Fruit fly (Drosophila melanogaster) whole organism, embryonic: ENCODE measurements around the gene dbo.

ENCODE experiments used
- CG10147 ChIP-seq: fragments of 200-800 bp; sonication (Bioruptor generic); optimal IDR thresholded peaks from 2 replicates; lab custom pipeline; 2019; ENCODE audit warnings: missing biosample characterization, mild to moderate bottlenecking, missing genetic modification characterization, moderate library complexity
- CG10267 ChIP-seq: fragments of 200-800 bp; sonication (Bioruptor generic); optimal IDR thresholded peaks from 2 replicates; lab custom pipeline; 2018; ENCODE audit warnings: missing biosample characterization, mild to moderate bottlenecking, missing genetic modification characterization, moderate library complexity
- CG11560 ChIP-seq: fragments of 200-800 bp; sonication (Bioruptor generic); IDR thresholded peaks from 3 replicates; pipeline ENCODE4 v1.3.6; 2022; ENCODE audit warnings: missing biosample characterization, missing genetic modification characterization
- CG14860 ChIP-seq: fragments of 200-800 bp; sonication (Bioruptor generic); IDR thresholded peaks from 3 replicates; pipeline ENCODE4 v1.3.6; 2022; ENCODE audit warnings: missing biosample characterization, missing genetic modification characterization; ENCODE audit not compliant: partially characterized antibody
- CG15269 ChIP-seq: fragments of 200-800 bp; sonication (Bioruptor generic); optimal IDR thresholded peaks from 2 replicates; lab custom pipeline; 2018; ENCODE audit warnings: missing biosample characterization, mild to moderate bottlenecking, missing genetic modification characterization, moderate library complexity
- CG1529 ChIP-seq: fragments of 200-800 bp; sonication (Bioruptor generic); optimal IDR thresholded peaks from 3 replicates; lab custom pipeline; 2018; ENCODE audit warnings: missing biosample characterization, missing genetic modification characterization
- CG16813 ChIP-seq: fragments of 200-800 bp; sonication (Bioruptor generic); IDR thresholded peaks from 3 replicates; pipeline ENCODE4 v1.3.6; 2022; ENCODE audit warnings: missing biosample characterization, missing genetic modification characterization; ENCODE audit not compliant: partially characterized antibody
- CG17568 ChIP-seq: fragments of 200-800 bp; sonication (Bioruptor generic); optimal IDR thresholded peaks from 2 replicates; lab custom pipeline; 2018; ENCODE audit warnings: missing biosample characterization, mild to moderate bottlenecking, missing genetic modification characterization, moderate library complexity
- CG18619 ChIP-seq: fragments of 200-800 bp; sonication (Bioruptor generic); optimal IDR thresholded peaks from 3 replicates; lab custom pipeline; 2017; ENCODE audit warnings: missing biosample characterization, mild to moderate bottlenecking, missing genetic modification characterization
- CG2129 ChIP-seq: fragments of 200-800 bp; sonication (Bioruptor generic); IDR thresholded peaks from 2 replicates; pipeline ENCODE4 v1.3.6; 2022; ENCODE audit warnings: missing biosample characterization, missing genetic modification characterization; ENCODE audit not compliant: partially characterized antibody
- CG30403 ChIP-seq: fragments of 200-800 bp; sonication (Bioruptor generic); optimal IDR thresholded peaks from 3 replicates; lab custom pipeline; 2016; ENCODE audit warnings: missing biosample characterization, missing genetic modification characterization
- CG3726 ChIP-seq: fragments of 200-800 bp; sonication (Bioruptor generic); IDR thresholded peaks from 3 replicates; pipeline ENCODE4, ENCODE4 v1.3.6; 2022; ENCODE audit warnings: missing biosample characterization, missing genetic modification characterization
- CG4282 ChIP-seq: fragments of 200-800 bp; sonication (Bioruptor generic); optimal IDR thresholded peaks from 2 replicates; lab custom pipeline; 2016; ENCODE audit warnings: missing biosample characterization, missing genetic modification characterization
- CG6854 ChIP-seq: fragments of 200-800 bp; sonication (Bioruptor generic); optimal IDR thresholded peaks from 3 replicates; lab custom pipeline; 2017; ENCODE audit warnings: missing biosample characterization, mild to moderate bottlenecking, missing genetic modification characterization
- CG7556 ChIP-seq: fragments of 200-800 bp; sonication (Bioruptor generic); optimal IDR thresholded peaks from 2 replicates; lab custom pipeline; 2017; ENCODE audit warnings: missing biosample characterization, mild to moderate bottlenecking, missing genetic modification characterization
- CG7928 ChIP-seq: fragments of 200-800 bp; sonication (Bioruptor generic); optimal IDR thresholded peaks from 2 replicates; lab custom pipeline; 2017; ENCODE audit warnings: missing biosample characterization, mild to moderate bottlenecking, missing genetic modification characterization
- CG8290 ChIP-seq, 3 experiments: fragments of 200-800 bp; sonication (Bioruptor generic); optimal IDR thresholded peaks; 2 replicates each; lab custom pipeline; 2016 to 2019; ENCODE audit warnings: missing biosample characterization in 3 of 3, missing genetic modification characterization in 3 of 3, mild to moderate bottlenecking in 2 of 3, moderate library complexity in 1 of 3
- CG8478 ChIP-seq: fragments of >200 bp; optimal IDR thresholded peaks from 2 replicates; lab custom pipeline; 2018
- Camta ChIP-seq: fragments of 200-800 bp; sonication (Bioruptor generic); optimal IDR thresholded peaks from 2 replicates; lab custom pipeline; 2016; ENCODE audit warnings: missing biosample characterization, missing genetic modification characterization
- D19A ChIP-seq: fragments of 200-800 bp; optimal IDR thresholded peaks from 3 replicates; lab custom pipeline; 2019; ENCODE audit warnings: missing biosample characterization, mild to moderate bottlenecking, missing genetic modification characterization, moderate library complexity
- D19B ChIP-seq: fragments of 200-800 bp; sonication (Bioruptor generic); optimal IDR thresholded peaks from 2 replicates; lab custom pipeline; 2017; ENCODE audit warnings: missing biosample characterization, mild to moderate bottlenecking, missing genetic modification characterization
- ERR ChIP-seq: fragments of 200-800 bp; sonication (Bioruptor generic); optimal IDR thresholded peaks from 2 replicates; lab custom pipeline; 2016; ENCODE audit warnings: missing biosample characterization, missing genetic modification characterization
- Fer3 ChIP-seq: fragments of 200-800 bp; sonication (Bioruptor generic); optimal IDR thresholded peaks from 2 replicates; lab custom pipeline; 2018; ENCODE audit warnings: missing biosample characterization, mild to moderate bottlenecking, missing genetic modification characterization, moderate library complexity
- H2.0 ChIP-seq: fragments of 200-800 bp; sonication (Bioruptor generic); IDR thresholded peaks from 2 replicates; pipeline ENCODE4 v1.3.6; 2022; ENCODE audit warnings: missing biosample characterization, missing genetic modification characterization
- HLHmδ ChIP-seq: fragments of 200-800 bp; sonication (Bioruptor generic); optimal IDR thresholded peaks from 2 replicates; lab custom pipeline; 2018; ENCODE audit warnings: missing biosample characterization, mild to moderate bottlenecking, missing genetic modification characterization, moderate library complexity
- Mes4 ChIP-seq: fragments of 200-800 bp; sonication (Bioruptor generic); optimal IDR thresholded peaks from 2 replicates; lab custom pipeline; 2016; ENCODE audit warnings: missing biosample characterization, missing genetic modification characterization
- Nf-YB ChIP-seq: fragments of 200-800 bp; sonication (Bioruptor generic); optimal IDR thresholded peaks from 3 replicates; lab custom pipeline; 2019; ENCODE audit warnings: missing biosample characterization, mild to moderate bottlenecking, missing genetic modification characterization, moderate library complexity
- Pdp1 ChIP-seq, 2 experiments: fragments of 200-800 bp; sonication (Bioruptor generic); optimal IDR thresholded peaks; 3 replicates each; lab custom pipeline; 2016; ENCODE audit warnings: missing biosample characterization in 2 of 2, missing genetic modification characterization in 2 of 2, mild to moderate bottlenecking in 1 of 2, moderate library complexity in 1 of 2
- Vsx1 ChIP-seq: fragments of 200-800 bp; sonication (Bioruptor generic); optimal IDR thresholded peaks from 2 replicates; lab custom pipeline; 2017; ENCODE audit warnings: missing biosample characterization, mild to moderate bottlenecking, missing genetic modification characterization, missing genetic modification reagents
- YL-1 ChIP-seq: fragments of 200-800 bp; sonication (Bioruptor generic); optimal IDR thresholded peaks from 3 replicates; lab custom pipeline; 2017; ENCODE audit warnings: missing biosample characterization, mild to moderate bottlenecking, missing genetic modification characterization
- bab2 ChIP-seq: fragments of 200-800 bp; sonication (Bioruptor generic); optimal IDR thresholded peaks from 2 replicates; lab custom pipeline; 2016; ENCODE audit warnings: missing biosample characterization, missing genetic modification characterization
- bigmax ChIP-seq: fragments of 200-800 bp; sonication (Bioruptor generic); optimal IDR thresholded peaks from 2 replicates; lab custom pipeline; 2018; ENCODE audit warnings: missing biosample characterization, mild to moderate bottlenecking, missing genetic modification characterization
- bsh ChIP-seq, 2 experiments: fragments of 200-800 bp; sonication (Bioruptor generic); optimal IDR thresholded peaks; 2 replicates each; lab custom pipeline; 2017 to 2018; ENCODE audit warnings: mild to moderate bottlenecking in 2 of 2, missing biosample characterization in 2 of 2, missing genetic modification characterization in 2 of 2, moderate library complexity in 1 of 2
- chn ChIP-seq: fragments of 200-800 bp; sonication (Bioruptor generic); optimal IDR thresholded peaks from 2 replicates; lab custom pipeline; 2016; ENCODE audit warnings: missing biosample characterization, missing genetic modification characterization
- fd96Cb ChIP-seq: fragments of 200-800 bp; sonication (Bioruptor generic); optimal IDR thresholded peaks from 2 replicates; lab custom pipeline; 2018; ENCODE audit warnings: missing biosample characterization, mild to moderate bottlenecking, missing genetic modification characterization, moderate library complexity
- fru ChIP-seq: fragments of >200 bp; optimal IDR thresholded peaks from 2 replicates; lab custom pipeline; 2017
- gce ChIP-seq: fragments of 200-800 bp; sonication (Bioruptor generic); IDR thresholded peaks from 3 replicates; pipeline ENCODE4 v1.3.6; 2022; ENCODE audit warnings: missing biosample characterization, missing genetic modification characterization
- gro ChIP-seq: fragments of 200-800 bp; sonication (Bioruptor generic); optimal IDR thresholded peaks from 2 replicates; lab custom pipeline; 2016; ENCODE audit warnings: missing biosample characterization, missing genetic modification characterization
- gsb-n ChIP-seq: fragments of 200-800 bp; sonication (Bioruptor generic); optimal IDR thresholded peaks from 3 replicates; lab custom pipeline; 2018; ENCODE audit warnings: missing biosample characterization, mild to moderate bottlenecking, missing genetic modification characterization
- hb ChIP-seq: fragments of 200-800 bp; sonication (Bioruptor generic); IDR thresholded peaks from 3 replicates; pipeline ENCODE4 v1.3.6; 2022; ENCODE audit warnings: missing biosample characterization, missing genetic modification characterization; ENCODE audit not compliant: partially characterized antibody
- her ChIP-seq: fragments of 200-800 bp; sonication (Bioruptor generic); optimal IDR thresholded peaks from 2 replicates; lab custom pipeline; 2016; ENCODE audit warnings: missing biosample characterization, missing genetic modification characterization
- kay ChIP-seq: fragments of 200-800 bp; sonication (Bioruptor generic); optimal IDR thresholded peaks from 2 replicates; lab custom pipeline; 2016; ENCODE audit warnings: missing biosample characterization, missing genetic modification characterization
- lov ChIP-seq, 2 experiments: fragments of 200-800 bp in 1 of 2; fragments of >200 bp in 1 of 2; sonication (Bioruptor generic) in 1 of 2; IDR thresholded peaks in 1 of 2; optimal IDR thresholded peaks in 1 of 2; 2 replicates in 1 of 2; 3 replicates in 1 of 2; pipeline versions ENCODE4 v1.3.6 to Lab custom; 2017 to 2022; ENCODE audit warnings: missing biosample characterization in 1 of 2, missing genetic modification characterization in 1 of 2
- nau ChIP-seq: fragments of 200-800 bp; sonication (Bioruptor generic); optimal IDR thresholded peaks from 3 replicates; lab custom pipeline; 2017; ENCODE audit warnings: missing biosample characterization, mild to moderate bottlenecking, missing genetic modification characterization, missing genetic modification reagents
- oc ChIP-seq: fragments of 200-800 bp; sonication (Bioruptor generic); optimal IDR thresholded peaks from 2 replicates; lab custom pipeline; 2018; ENCODE audit warnings: missing biosample characterization, mild to moderate bottlenecking, missing genetic modification characterization, moderate library complexity
- pzg ChIP-seq: fragments of 200-800 bp; sonication (Bioruptor generic); optimal IDR thresholded peaks from 3 replicates; lab custom pipeline; 2018; ENCODE audit warnings: missing biosample characterization, mild to moderate bottlenecking, missing genetic modification characterization, moderate library complexity
- repo ChIP-seq: fragments of 200-800 bp; sonication (Bioruptor generic); optimal IDR thresholded peaks from 2 replicates; lab custom pipeline; 2016; ENCODE audit warnings: missing biosample characterization, missing genetic modification characterization
- run ChIP-seq: fragments of 200-800 bp; sonication (Bioruptor generic); optimal IDR thresholded peaks from 3 replicates; lab custom pipeline; 2018; ENCODE audit warnings: missing biosample characterization, mild to moderate bottlenecking, missing genetic modification characterization
- shn ChIP-seq: fragments of 200-800 bp; sonication (Bioruptor generic); optimal IDR thresholded peaks from 3 replicates; lab custom pipeline; 2016; ENCODE audit warnings: missing biosample characterization, missing genetic modification characterization
- zfh2 ChIP-seq: fragments of 200-800 bp; sonication (Bioruptor generic); optimal IDR thresholded peaks from 2 replicates; lab custom pipeline; 2016; ENCODE audit warnings: missing biosample characterization, missing genetic modification characterization

dbo gene

dm6 chr3L:15794311-15794710 lies 32.4 kb upstream of the dbo start (continued):
- TF ChIP-seq Nf-YB: peak; percentile 19
- no peak for TF ChIP-seq shn (GFP tag; lab: Kevin White, UChicago)
- TF ChIP-seq bab2 (GFP tag; lab: Kevin White, UChicago): peak; percentile 12
- TF ChIP-seq bsh (GFP tag; optimal IDR thresholded peaks at IDR 0.05; lab: Kevin White, UChicago): peak in 1 of 2 experiments; percentile 56
- no peak for TF ChIP-seq CG18619 (GFP tag; lab: Kevin White, UChicago)
- no peak for TF ChIP-seq CG7928
- no peak for TF ChIP-seq YL-1
- no peak for TF ChIP-seq gro
- TF ChIP-seq CG11560 (tag; lab: Robert Waterston, UW): no peak
- no peak for TF ChIP-seq repo (GFP tag; lab: Kevin White, UChicago)
- no peak for TF ChIP-seq bigmax (GFP tag; lab: Kevin White, UChicago)
- no peak for TF ChIP-seq lov (optimal IDR thresholded peaks at IDR 0.05; lab: Kevin White, UChicago)
- no peak for TF ChIP-seq lov (GFP tag; IDR thresholded peaks at IDR 0.05; lab: Robert Waterston, UW)
- peak; percentile 34 for TF ChIP-seq H2.0 (GFP tag; lab: Robert Waterston, UW)
- no peak for TF ChIP-seq CG6854 (GFP tag; lab: Kevin White, UChicago)
- TF ChIP-seq D19B (GFP tag; lab: Kevin White, UChicago): peak; percentile 77
- no peak for TF ChIP-seq run (tag; lab: Kevin White, UChicago)
- no peak for TF ChIP-seq CG8478 (lab: Kevin White, UChicago)
- no peak for TF ChIP-seq Camta (GFP tag; lab: Kevin White, UChicago)
- TF ChIP-seq hb: no peak
- TF ChIP-seq CG8290 (GFP tag; optimal IDR thresholded peaks at IDR 0.05; lab: Kevin White, UChicago): no peak
- TF ChIP-seq CG8290 (tag; optimal IDR thresholded peaks at IDR 0.05; lab: Kevin White, UChicago): peak in 1 of 2 experiments; percentile 26
- no peak for TF ChIP-seq nau (GFP tag; lab: Kevin White, UChicago)
- no peak for TF ChIP-seq HLHmδ (GFP tag; lab: Kevin White, UChicago)
- no peak for TF ChIP-seq her (GFP tag; lab: Kevin White, UChicago)
- TF ChIP-seq Fer3 (tag; lab: Kevin White, UChicago): no peak
- peak; percentile 54 for TF ChIP-seq CG7556 (GFP tag; lab: Kevin White, UChicago)
- no peak for TF ChIP-seq CG4282 (GFP tag; lab: Kevin White, UChicago)
- TF ChIP-seq Mes4 (GFP tag; lab: Kevin White, UChicago): no peak
- peak; percentile 25 for TF ChIP-seq fd96Cb (tag; lab: Kevin White, UChicago)
- no peak for TF ChIP-seq CG16813 (GFP tag; lab: Robert Waterston, UW)
- no peak for TF ChIP-seq gce (GFP tag; lab: Robert Waterston, UW)
- TF ChIP-seq CG1529 (GFP tag; lab: Kevin White, UChicago): peak; percentile 13
- TF ChIP-seq chn (GFP tag; lab: Kevin White, UChicago): peak; percentile 14
- peak; percentile 54 for TF ChIP-seq D19A (tag; lab: Kevin White, UChicago)
- no peak for TF ChIP-seq pzg (GFP tag; lab: Kevin White, UChicago)
- TF ChIP-seq Pdp1 (GFP tag; optimal IDR thresholded peaks at IDR 0.05; lab: Kevin White, UChicago): no peak
- no peak for TF ChIP-seq CG2129 (GFP tag; lab: Robert Waterston, UW)
- no peak for TF ChIP-seq oc (tag; lab: Kevin White, UChicago)
- peak; percentile 44 for TF ChIP-seq CG30403 (GFP tag; lab: Kevin White, UChicago)
- TF ChIP-seq fru: no peak
- no peak for TF ChIP-seq CG3726 (GFP tag; lab: Robert Waterston, UW)
- TF ChIP-seq CG15269 (tag; lab: Kevin White, UChicago): no peak
- no peak for TF ChIP-seq kay (GFP tag; lab: Kevin White, UChicago)
- TF ChIP-seq CG17568: no peak
- peak; percentile 36 for TF ChIP-seq gsb-n (tag; lab: Kevin White, UChicago)
- TF ChIP-seq Vsx1: no peak
- peak; percentile 39 for TF ChIP-seq CG10267 (tag; lab: Kevin White, UChicago)
- TF ChIP-seq ERR: no peak
- no peak for TF ChIP-seq zfh2
- TF ChIP-seq CG14860 (GFP tag; lab: Robert Waterston, UW): no peak
- TF ChIP-seq CG10147 (GFP tag; lab: Kevin White, UChicago): no peak
